Fruit fly (Drosophila melanogaster) whole organism, embryonic: ENCODE results near the gene CG32276.

ENCODE experiments used
- Abd-B ChIP-seq: fragments of 200-800 bp; sonication (Bioruptor generic); optimal IDR thresholded peaks from 2 replicates; lab custom pipeline; 2018; ENCODE audit warnings: missing biosample characterization, mild to moderate bottlenecking, missing genetic modification characterization, moderate library complexity
- BtbVII ChIP-seq: fragments of 200-800 bp; sonication (Bioruptor generic); optimal IDR thresholded peaks from 3 replicates; lab custom pipeline; 2017; ENCODE audit warnings: missing biosample characterization, mild to moderate bottlenecking, missing genetic modification characterization
- Bteb2 ChIP-seq: fragments of 200-800 bp; sonication (Bioruptor generic); optimal IDR thresholded peaks from 2 replicates; lab custom pipeline; 2016; ENCODE audit warnings: missing biosample characterization, missing genetic modification characterization
- CG10565 ChIP-seq: fragments of 200-800 bp; sonication (Bioruptor generic); optimal IDR thresholded peaks from 3 replicates; lab custom pipeline; 2016; ENCODE audit warnings: missing biosample characterization, mild to moderate bottlenecking, missing genetic modification characterization
- CG11093 ChIP-seq: fragments of 200-800 bp; sonication (Bioruptor generic); IDR thresholded peaks from 3 replicates; pipeline ENCODE4 v1.3.6; 2022; ENCODE audit warnings: missing biosample characterization, missing genetic modification characterization
- CG11723 ChIP-seq: fragments of 200-800 bp; sonication (Bioruptor generic); optimal IDR thresholded peaks from 2 replicates; lab custom pipeline; 2017; ENCODE audit warnings: missing biosample characterization, mild to moderate bottlenecking, missing genetic modification characterization
- CG13424 ChIP-seq: fragments of 200-800 bp; sonication (Bioruptor generic); optimal IDR thresholded peaks from 2 replicates; lab custom pipeline; 2019; ENCODE audit warnings: missing biosample characterization, mild to moderate bottlenecking, missing genetic modification characterization, moderate library complexity
- CG14014 ChIP-seq: fragments of 200-800 bp; sonication (Bioruptor generic); IDR thresholded peaks from 2 replicates; pipeline ENCODE4 v1.3.6; 2022; ENCODE audit warnings: missing biosample characterization, missing genetic modification characterization
- CG15696 ChIP-seq: fragments of 200-800 bp; sonication (Bioruptor generic); optimal IDR thresholded peaks from 2 replicates; lab custom pipeline; 2019; ENCODE audit warnings: missing biosample characterization, mild to moderate bottlenecking, missing genetic modification characterization, moderate library complexity
- CG32772 ChIP-seq: fragments of 200-800 bp; sonication (Bioruptor generic); IDR thresholded peaks from 2 replicates; pipeline ENCODE4 v1.3.6; 2022; ENCODE audit warnings: missing biosample characterization, missing genetic modification characterization
- CG3726 ChIP-seq: fragments of 200-800 bp; sonication (Bioruptor generic); IDR thresholded peaks from 3 replicates; pipeline ENCODE4, ENCODE4 v1.3.6; 2022; ENCODE audit warnings: missing biosample characterization, missing genetic modification characterization
- CG4404 ChIP-seq: fragments of 200-800 bp; sonication (Bioruptor generic); IDR thresholded peaks from 2 replicates; pipeline ENCODE4 v1.3.6; 2022; ENCODE audit warnings: missing biosample characterization, missing genetic modification characterization
- CG6272 ChIP-seq: fragments of 200-800 bp; sonication (Bioruptor generic); IDR thresholded peaks from 2 replicates; pipeline ENCODE4 v1.3.6; 2022; ENCODE audit warnings: missing biosample characterization, missing genetic modification characterization
- CG7928 ChIP-seq: fragments of 200-800 bp; sonication (Bioruptor generic); optimal IDR thresholded peaks from 2 replicates; lab custom pipeline; 2017; ENCODE audit warnings: missing biosample characterization, mild to moderate bottlenecking, missing genetic modification characterization
- CG9797 ChIP-seq: fragments of 200-800 bp; sonication (Bioruptor generic); optimal IDR thresholded peaks from 3 replicates; lab custom pipeline; 2018; ENCODE audit warnings: missing biosample characterization, mild to moderate bottlenecking, missing genetic modification characterization
- Dek ChIP-seq: fragments of 200-800 bp; sonication (Bioruptor generic); optimal IDR thresholded peaks from 3 replicates; lab custom pipeline; 2019; ENCODE audit warnings: missing biosample characterization, mild to moderate bottlenecking, missing genetic modification characterization, moderate library complexity
- Dfd ChIP-seq, 2 experiments: fragments of >200 bp; optimal IDR thresholded peaks; 2 replicates each; lab custom pipeline; 2017; ENCODE audit warnings: missing biosample characterization in 2 of 2, missing genetic modification characterization in 2 of 2
- Ets65A ChIP-seq: fragments of 200-800 bp; sonication (Bioruptor generic); peaks from one replicate; lab custom pipeline; 2016; ENCODE audit warnings: missing biosample characterization, missing genetic modification characterization
- Gsc ChIP-seq: fragments of 200-800 bp; sonication (Bioruptor generic); IDR thresholded peaks from 2 replicates; pipeline ENCODE4 v1.3.6; 2022; ENCODE audit warnings: missing biosample characterization, missing genetic modification characterization
- NC2α ChIP-seq: fragments of 200-800 bp; sonication (Bioruptor generic); optimal IDR thresholded peaks from 2 replicates; lab custom pipeline; 2016; ENCODE audit warnings: missing biosample characterization, missing genetic modification characterization
- NK7.1 ChIP-seq: fragments of 200-800 bp; sonication (Bioruptor generic); optimal IDR thresholded peaks from 3 replicates; lab custom pipeline; 2016; ENCODE audit warnings: missing biosample characterization, missing genetic modification characterization
- Nf-YA ChIP-seq: fragments of 200-800 bp; sonication (Bioruptor generic); IDR thresholded peaks from 2 replicates; pipeline ENCODE4 v1.3.6; 2022; ENCODE audit warnings: missing biosample characterization, missing genetic modification characterization
- Pdp1 ChIP-seq, 2 experiments: fragments of 200-800 bp; sonication (Bioruptor generic); optimal IDR thresholded peaks; 3 replicates each; lab custom pipeline; 2016; ENCODE audit warnings: missing biosample characterization in 2 of 2, missing genetic modification characterization in 2 of 2, mild to moderate bottlenecking in 1 of 2, moderate library complexity in 1 of 2
- Ptx1 ChIP-seq: fragments of 200-800 bp; sonication (Bioruptor generic); IDR thresholded peaks from 2 replicates; pipeline ENCODE4 v1.3.6; 2022; ENCODE audit warnings: missing biosample characterization, missing genetic modification characterization
- Ssrp ChIP-seq: fragments of 200-800 bp; sonication (Bioruptor generic); optimal IDR thresholded peaks from 2 replicates; lab custom pipeline; 2018; ENCODE audit warnings: missing biosample characterization, mild to moderate bottlenecking, missing genetic modification characterization, moderate library complexity
- Taf1 ChIP-seq: fragments of 200-800 bp; sonication (Bioruptor generic); IDR thresholded peaks from 2 replicates; pipeline ENCODE4 v1.3.6; 2022; ENCODE audit warnings: missing biosample characterization, missing genetic modification characterization
- bcd ChIP-seq: fragments of 200-800 bp; sonication (Bioruptor generic); optimal IDR thresholded peaks from 2 replicates; lab custom pipeline; 2017; ENCODE audit warnings: missing biosample characterization, mild to moderate bottlenecking, missing genetic modification characterization
- chinmo ChIP-seq: fragments of 200-800 bp; sonication (Bioruptor generic); IDR thresholded peaks from 4 replicates; pipeline ENCODE4 v1.3.6; 2022; ENCODE audit warnings: missing biosample characterization, missing genetic modification characterization; ENCODE audit not compliant: partially characterized antibody
- da ChIP-seq: fragments of 200-800 bp; sonication (Bioruptor generic); optimal IDR thresholded peaks from 2 replicates; lab custom pipeline; 2016; ENCODE audit warnings: missing biosample characterization, missing genetic modification characterization
- dimm ChIP-seq: fragments of 200-800 bp; sonication (Bioruptor generic); IDR thresholded peaks from 2 replicates; pipeline ENCODE4 v1.3.6; 2022; ENCODE audit warnings: missing biosample characterization, missing genetic modification characterization
- dm ChIP-seq: fragments of 200-800 bp; sonication (Bioruptor generic); optimal IDR thresholded peaks from 3 replicates; lab custom pipeline; 2016; ENCODE audit warnings: missing biosample characterization, missing genetic modification characterization
- ems ChIP-seq: fragments of 200-800 bp; sonication (Bioruptor generic); optimal IDR thresholded peaks from 3 replicates; lab custom pipeline; 2016; ENCODE audit warnings: missing biosample characterization, missing genetic modification characterization
- gt ChIP-seq: fragments of 200-800 bp; sonication (Bioruptor generic); IDR thresholded peaks from 2 replicates; pipeline ENCODE4 v1.3.6; 2022; ENCODE audit warnings: missing biosample characterization, missing genetic modification characterization
- her ChIP-seq: fragments of 200-800 bp; sonication (Bioruptor generic); optimal IDR thresholded peaks from 2 replicates; lab custom pipeline; 2016; ENCODE audit warnings: missing biosample characterization, missing genetic modification characterization
- hkb ChIP-seq, 2 experiments: fragments of 200-800 bp in 1 of 2; fragments of >200 bp in 1 of 2; sonication (Bioruptor generic) in 1 of 2; IDR thresholded peaks in 1 of 2; optimal IDR thresholded peaks in 1 of 2; 2 replicates each; pipeline versions ENCODE4 v1.3.6 to Lab custom; 2017 to 2022; ENCODE audit warnings: missing biosample characterization in 1 of 2, missing genetic modification characterization in 1 of 2
- lab ChIP-seq: fragments of 200-800 bp; sonication (Bioruptor generic); optimal IDR thresholded peaks from 3 replicates; lab custom pipeline; 2017; ENCODE audit warnings: missing biosample characterization, missing genetic modification characterization, mild to moderate bottlenecking, moderate library complexity, missing genetic modification reagents
- lbe ChIP-seq: fragments of 200-800 bp; sonication (Bioruptor generic); optimal IDR thresholded peaks from 2 replicates; lab custom pipeline; 2016; ENCODE audit warnings: missing biosample characterization, mild to moderate bottlenecking, missing genetic modification characterization
- lmd ChIP-seq: fragments of 200-800 bp; sonication (Bioruptor generic); IDR thresholded peaks from 2 replicates; pipeline ENCODE4 v1.3.6; 2022; ENCODE audit warnings: missing biosample characterization, missing genetic modification characterization
- mirr ChIP-seq: fragments of 200-800 bp; sonication (Bioruptor generic); optimal IDR thresholded peaks from 3 replicates; lab custom pipeline; 2018; ENCODE audit warnings: missing biosample characterization, mild to moderate bottlenecking, missing genetic modification characterization
- mld ChIP-seq: fragments of 200-800 bp; sonication (Bioruptor generic); IDR thresholded peaks from 3 replicates; pipeline ENCODE4 v1.3.6; 2022; ENCODE audit warnings: missing biosample characterization, missing genetic modification characterization; ENCODE audit not compliant: partially characterized antibody
- org-1 ChIP-seq: fragments of 200-800 bp; sonication (Bioruptor generic); optimal IDR thresholded peaks from 2 replicates; lab custom pipeline; 2017; ENCODE audit warnings: missing biosample characterization, missing genetic modification characterization
- otp ChIP-seq: fragments of 200-800 bp; sonication (Bioruptor generic); IDR thresholded peaks from 3 replicates; pipeline ENCODE4, ENCODE4 v1.3.6; 2022; ENCODE audit warnings: missing biosample characterization, missing genetic modification characterization
- pros ChIP-seq: fragments of 200-800 bp; sonication (Bioruptor generic); optimal IDR thresholded peaks from 3 replicates; lab custom pipeline; 2019; ENCODE audit warnings: missing biosample characterization, mild to moderate bottlenecking, missing genetic modification characterization, moderate library complexity
- repo ChIP-seq: fragments of 200-800 bp; sonication (Bioruptor generic); optimal IDR thresholded peaks from 2 replicates; lab custom pipeline; 2016; ENCODE audit warnings: missing biosample characterization, missing genetic modification characterization
- rib ChIP-seq: fragments of 200-800 bp; sonication (Bioruptor generic); IDR thresholded peaks from 2 replicates; pipeline ENCODE4 v1.3.6; 2022; ENCODE audit warnings: missing biosample characterization, missing genetic modification characterization
- scrt ChIP-seq: fragments of 200-800 bp; sonication (Bioruptor generic); optimal IDR thresholded peaks from 2 replicates; lab custom pipeline; 2018; ENCODE audit warnings: missing biosample characterization, mild to moderate bottlenecking, missing genetic modification characterization, moderate library complexity
- shn ChIP-seq: fragments of 200-800 bp; sonication (Bioruptor generic); optimal IDR thresholded peaks from 3 replicates; lab custom pipeline; 2016; ENCODE audit warnings: missing biosample characterization, missing genetic modification characterization
- stwl ChIP-seq: fragments of 200-800 bp; sonication (Bioruptor generic); optimal IDR thresholded peaks from 3 replicates; lab custom pipeline; 2018; ENCODE audit warnings: missing biosample characterization, mild to moderate bottlenecking, missing genetic modification characterization, moderate library complexity
- ttk ChIP-seq: fragments of 200-800 bp; sonication (Bioruptor generic); IDR thresholded peaks from 2 replicates; pipeline ENCODE4 v2.1.2; 2022; ENCODE audit warnings: missing biosample characterization, missing genetic modification characterization
- tup ChIP-seq: fragments of 200-800 bp; sonication (Bioruptor generic); optimal IDR thresholded peaks from 2 replicates; lab custom pipeline; 2016; ENCODE audit warnings: missing biosample characterization, mild to moderate bottlenecking, missing genetic modification characterization, moderate library complexity
- wor ChIP-seq: fragments of 200-800 bp; sonication (Bioruptor generic); IDR thresholded peaks from 2 replicates; pipeline ENCODE4 v1.3.6; 2022; ENCODE audit warnings: missing biosample characterization, missing genetic modification characterization

Gene CG32276

dm6 chr3L:3197464-3197863, 1.4 kb downstream of the CG32276 start, which contains the start of gene CG14966 (continued):
- no peak for TF ChIP-seq her (GFP tag; lab: Kevin White, UChicago)
- TF ChIP-seq Gsc (GFP tag; lab: Robert Waterston, UW) = no peak
- peak; percentile 10 for TF ChIP-seq shn (GFP tag; lab: Kevin White, UChicago)
- no peak for TF ChIP-seq NC2α
- TF ChIP-seq CG32772 (GFP tag; lab: Robert Waterston, UW) = no peak
- TF ChIP-seq Dfd (GFP tag; optimal IDR thresholded peaks at IDR 0.05; lab: Kevin White, UChicago) = no peak
- TF ChIP-seq CG14014 = peak; percentile 57; the same call in 1 of the 2 replicates
- peak; percentile 78; the same call in 2 of the 3 replicates for TF ChIP-seq mld
- TF ChIP-seq ems (GFP tag; lab: Kevin White, UChicago) = no peak
- no peak for TF ChIP-seq BtbVII (GFP tag; lab: Kevin White, UChicago)
- no peak for TF ChIP-seq CG3726 (GFP tag; lab: Robert Waterston, UW)
- TF ChIP-seq Ets65A = peak; percentile 27
- TF ChIP-seq CG6272 = no peak
- peak; percentile 53; the same call in 1 of the 4 replicates for TF ChIP-seq chinmo (GFP tag; lab: Robert Waterston, UW)
- peak; percentile 96 for TF ChIP-seq scrt (GFP tag; lab: Kevin White, UChicago)
- peak; percentile 31 for TF ChIP-seq CG13424 (tag; lab: Kevin White, UChicago)
- TF ChIP-seq CG10565 = no peak
- no peak for TF ChIP-seq dm (GFP tag; lab: Kevin White, UChicago)
- TF ChIP-seq gt (GFP tag; lab: Robert Waterston, UW) = no peak
- no peak for TF ChIP-seq Abd-B
- TF ChIP-seq mirr (GFP tag; lab: Kevin White, UChicago) = peak; percentile 30
- peak; percentile 23; the same call in 1 of the 2 replicates for TF ChIP-seq Ptx1 (GFP tag; lab: Robert Waterston, UW)
- TF ChIP-seq otp (GFP tag; lab: Robert Waterston, UW) = no peak
- TF ChIP-seq dimm (GFP tag; lab: Robert Waterston, UW) = no peak
- peak; percentile 23 for TF ChIP-seq Bteb2 (GFP tag; lab: Kevin White, UChicago)
- TF ChIP-seq Nf-YA = no peak
- no peak for TF ChIP-seq CG11723
- TF ChIP-seq Pdp1 (GFP tag; optimal IDR thresholded peaks at IDR 0.05; lab: Kevin White, UChicago) = peak in 1 of 2 experiments; percentile 47
- no peak for TF ChIP-seq CG11093 (GFP tag; lab: Robert Waterston, UW)
- TF ChIP-seq bcd = no peak
- peak; percentile 65 for TF ChIP-seq rib (GFP tag; lab: Robert Waterston, UW)
- peak; percentile 17 for TF ChIP-seq lbe
- TF ChIP-seq lmd (GFP tag; lab: Robert Waterston, UW) = no peak
- peak; percentile 35 for TF ChIP-seq CG9797 (GFP tag; lab: Kevin White, UChicago)
- peak; percentile 43 for TF ChIP-seq stwl (tag; lab: Kevin White, UChicago)
- TF ChIP-seq ttk (GFP tag; lab: Robert Waterston, UW) = peak; percentile 11; the same call in 1 of the 2 replicates
- TF ChIP-seq pros (GFP tag; lab: Kevin White, UChicago) = no peak
- no peak for TF ChIP-seq CG4404 (GFP tag; lab: Robert Waterston, UW)
- TF ChIP-seq da = no peak
- TF ChIP-seq wor (GFP tag; lab: Robert Waterston, UW) = no peak
- TF ChIP-seq tup = no peak
- TF ChIP-seq NK7.1 (GFP tag; lab: Kevin White, UChicago) = no peak
- peak; percentile 97 for TF ChIP-seq CG7928 (GFP tag; lab: Kevin White, UChicago)
- peak; percentile 14 for TF ChIP-seq lab (GFP tag; lab: Kevin White, UChicago)
- TF ChIP-seq org-1 (GFP tag; lab: Kevin White, UChicago) = no peak
- no peak for TF ChIP-seq repo (GFP tag; lab: Kevin White, UChicago)
- no peak for TF ChIP-seq CG15696 (tag; lab: Kevin White, UChicago)
- no peak for TF ChIP-seq Ssrp (tag; lab: Kevin White, UChicago)
- TF ChIP-seq hkb (optimal IDR thresholded peaks at IDR 0.05; lab: Kevin White, UChicago) = no peak
- TF ChIP-seq hkb (GFP tag; IDR thresholded peaks at IDR 0.05; lab: Robert Waterston, UW) = no peak
- peak; percentile 53 for TF ChIP-seq Dek
- no peak for TF ChIP-seq Taf1 (GFP tag; lab: Robert Waterston, UW)
